Fruit fly (Drosophila melanogaster): ENCODE data around the gene Rev1.

dm6 chr3L:619427-620308 is 34.5 kb upstream of the Rev1 start:
- TF ChIP-seq Asciz (GFP tag; optimal IDR thresholded peaks at IDR 0.05) (no peak), CG12219 (GFP tag; optimal IDR thresholded peaks at IDR 0.05) (no peak)
